Worm (Caenorhabditis elegans) whole organism, young adult: ENCODE measurements around the gene ZK632.11.

Source experiments
- F22D6.2 ChIP-seq: sonication (generic microtip); optimal IDR thresholded peaks from 2 replicates; lab custom pipeline; 2016; ENCODE audit warnings: mild to moderate bottlenecking, missing genetic modification characterization, missing compliant biosample characterization
- ZK185.1 ChIP-seq: sonication (generic microtip); optimal IDR thresholded peaks from 2 replicates; lab custom pipeline; 2016; ENCODE audit warnings: mild to moderate bottlenecking, missing genetic modification characterization, missing compliant biosample characterization; ENCODE audit not compliant: poor library complexity, severe bottlenecking
- die-1 ChIP-seq: sonication (generic microtip); optimal IDR thresholded peaks from 2 replicates; lab custom pipeline; 2016; ENCODE audit warnings: missing genotype, mild to moderate bottlenecking, missing genetic modification characterization, missing compliant biosample characterization
- hsf-1 ChIP-seq: fragments of 200-800 bp; sonication (Bioruptor generic); IDR thresholded peaks from 2 replicates; pipeline ENCODE4 v1.3.6; 2022; ENCODE audit warnings: missing genetic modification reagents, missing genetic modification characterization, missing compliant biosample characterization
- sea-2 ChIP-seq: fragments of 200-800 bp; sonication (Bioruptor generic); IDR thresholded peaks from 2 replicates; pipeline ENCODE4 v1.3.6; 2022; ENCODE audit warnings: missing genetic modification characterization, missing compliant biosample characterization
- tbp1 ChIP-seq: fragments of 200-800 bp; sonication (Bioruptor generic); optimal IDR thresholded peaks from 2 replicates; lab custom pipeline; 2018; ENCODE audit warnings: mild to moderate bottlenecking, missing genetic modification characterization, missing compliant biosample characterization

DNA sequence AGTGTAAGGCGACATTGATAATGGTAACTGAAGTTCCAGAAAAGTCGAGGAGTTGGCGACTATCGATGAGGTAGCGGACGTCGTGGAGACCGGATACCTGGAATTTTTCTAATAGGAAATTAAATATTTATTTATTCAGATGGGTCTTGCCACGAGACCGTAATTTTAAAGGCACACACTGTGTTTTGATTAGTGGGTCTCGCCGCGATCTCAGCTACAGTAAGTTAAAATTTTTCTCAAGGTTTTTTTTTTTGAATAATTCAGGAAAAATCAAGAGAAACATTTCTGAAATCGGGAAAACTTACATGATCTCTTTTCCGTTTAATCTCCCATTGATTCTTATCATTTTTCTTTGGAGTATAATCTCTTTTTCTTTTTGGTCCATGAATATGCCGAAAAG, 48.6 kb upstream of the ZK632.11 start:
- TF ChIP-seq F22D6.2 (tag; lab: Kevin White, UChicago) (no peak), sea-2 (no peak), hsf-1 (GFP tag; lab: Robert Waterston, UW) (no peak), die-1 (tag; lab: Kevin White, UChicago) (no peak), ZK185.1 (tag; lab: Kevin White, UChicago) (no peak), tbp1 (GFP tag; lab: Kevin White, UChicago) (no peak)
